Worm (Caenorhabditis elegans): ENCODE measurements around the gene Y41D4B.1.

DNA sequence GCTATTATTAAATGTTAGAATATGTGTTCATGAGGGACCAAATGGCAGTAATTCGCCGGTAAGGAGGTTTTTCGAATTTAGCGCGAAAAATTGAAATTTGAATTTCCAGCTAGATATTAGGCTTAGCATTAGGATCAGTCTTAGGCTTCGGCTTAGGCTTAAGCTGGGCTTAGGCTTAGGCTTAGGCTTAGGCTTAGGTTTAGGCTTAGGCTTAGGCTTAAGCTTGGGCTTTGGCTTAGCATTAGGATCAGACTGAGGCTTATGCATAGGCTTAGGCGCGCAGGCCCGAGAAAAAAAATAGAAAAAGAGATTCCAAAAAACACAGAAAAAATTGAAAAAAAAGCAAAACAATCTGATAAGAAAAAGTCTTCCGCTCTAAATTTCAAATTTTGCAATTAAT is 44.2 kb upstream of the Y41D4B.1 start:
- TF ChIP-seq blmp-1 (tag; optimal IDR thresholded peaks at IDR 0.05) (no peak), lin-35 (GFP tag; optimal IDR thresholded peaks at IDR 0.05) (no peak), ceh-8 (GFP tag; optimal IDR thresholded peaks at IDR 0.05) (no peak), fkh-10 (GFP tag; optimal IDR thresholded peaks at IDR 0.05) (no peak), lsy-2 (tag; optimal IDR thresholded peaks at IDR 0.05) (no peak), mep-1 (tag; optimal IDR thresholded peaks at IDR 0.05) (no peak), pag-3 (tag; optimal IDR thresholded peaks at IDR 0.05; ENCODE audit: borderline replicate concordance, insufficient read depth) (no peak), nhr-20 (tag; optimal IDR thresholded peaks at IDR 0.05) (no peak)
